Worm (Caenorhabditis elegans) whole organism, early embryonic: ENCODE data around the gene appg-2.

ENCODE experiments used
- B0310.2 ChIP-seq: sonication (generic microtip); optimal IDR thresholded peaks from 2 replicates; lab custom pipeline; 2016; ENCODE audit warnings: mild to moderate bottlenecking, missing genetic modification characterization, missing compliant biosample characterization
- F13C5.2 ChIP-seq: sonication (generic microtip); optimal IDR thresholded peaks from 2 replicates; lab custom pipeline; 2017; ENCODE audit warnings: mild to moderate bottlenecking, missing genetic modification characterization, inconsistent platforms, missing compliant biosample characterization
- aly-1 ChIP-seq: sonication (generic microtip); optimal IDR thresholded peaks from 2 replicates; lab custom pipeline; 2016; ENCODE audit warnings: missing genetic modification characterization, missing compliant biosample characterization
- ama-1 ChIP-seq: fragments of 150-350 bp; optimal IDR thresholded peaks from 2 replicates; lab custom pipeline; 2014
- ceh-13 ChIP-seq: fragments of 200-800 bp; sonication (Bioruptor generic); optimal IDR thresholded peaks from 2 replicates; lab custom pipeline; 2018; ENCODE audit warnings: mild to moderate bottlenecking, missing genetic modification characterization, missing compliant biosample characterization
- ceh-36 ChIP-seq: sonication (generic microtip); optimal IDR thresholded peaks from 2 replicates; lab custom pipeline; 2016; ENCODE audit warnings: missing genetic modification characterization, inconsistent platforms, missing compliant biosample characterization
- ets-7 ChIP-seq: sonication (generic microtip); optimal IDR thresholded peaks from 2 replicates; lab custom pipeline; 2016; ENCODE audit warnings: missing genotype, missing genetic modification characterization, missing compliant biosample characterization
- flt-1 ChIP-seq: fragments of 200-800 bp; sonication (Bioruptor generic); IDR thresholded peaks from 2 replicates; pipeline ENCODE4 v1.3.6; 2022; ENCODE audit warnings: missing genetic modification characterization, missing compliant biosample characterization
- hmbx-1 ChIP-seq: sonication (generic microtip); optimal IDR thresholded peaks from 2 replicates; lab custom pipeline; 2016; ENCODE audit warnings: mild to moderate bottlenecking, missing genetic modification characterization, missing compliant biosample characterization
- hmg-4 ChIP-seq: fragments of 200-800 bp; sonication (Bioruptor generic); optimal IDR thresholded peaks from 2 replicates; lab custom pipeline; 2018; ENCODE audit warnings: mild to moderate bottlenecking, missing genetic modification characterization, missing compliant biosample characterization
- hnd-1 ChIP-seq: sonication (generic microtip); optimal IDR thresholded peaks from 2 replicates; lab custom pipeline; 2016; ENCODE audit warnings: missing genetic modification characterization, missing compliant biosample characterization
- pes-1 ChIP-seq: fragments of 200-800 bp; sonication (Bioruptor generic); IDR thresholded peaks from 2 replicates; pipeline ENCODE4 v1.3.6; 2022; ENCODE audit warnings: missing genetic modification reagents, missing genetic modification characterization, missing compliant biosample characterization
- scrt-1 ChIP-seq: fragments of 200-800 bp; sonication (Bioruptor generic); IDR thresholded peaks from 2 replicates; pipeline ENCODE4 v1.3.6; 2022; ENCODE audit warnings: missing genetic modification characterization, missing compliant biosample characterization
- sea-1 ChIP-seq: fragments of 200-800 bp; sonication (Bioruptor generic); conservative IDR thresholded peaks from 2 replicates; pipeline ENCODE4 v1.3.6; 2022; ENCODE audit warnings: missing genetic modification characterization, missing compliant biosample characterization
- tbx-11 ChIP-seq: fragments of 200-800 bp; sonication (Bioruptor generic); IDR thresholded peaks from 2 replicates; pipeline ENCODE4 v1.3.6; 2022; ENCODE audit warnings: missing genetic modification characterization, missing compliant biosample characterization
- tbx-37 ChIP-seq: fragments of 200-800 bp; sonication (Bioruptor generic); conservative IDR thresholded peaks from 2 replicates; pipeline ENCODE4 v1.3.6; 2022; ENCODE audit warnings: missing genetic modification reagents, missing genetic modification characterization, missing compliant biosample characterization
- tra-4 ChIP-seq: sonication (generic microtip); optimal IDR thresholded peaks from 2 replicates; lab custom pipeline; 2017; ENCODE audit warnings: missing genetic modification characterization, missing compliant biosample characterization

appg-2 gene

DNA sequence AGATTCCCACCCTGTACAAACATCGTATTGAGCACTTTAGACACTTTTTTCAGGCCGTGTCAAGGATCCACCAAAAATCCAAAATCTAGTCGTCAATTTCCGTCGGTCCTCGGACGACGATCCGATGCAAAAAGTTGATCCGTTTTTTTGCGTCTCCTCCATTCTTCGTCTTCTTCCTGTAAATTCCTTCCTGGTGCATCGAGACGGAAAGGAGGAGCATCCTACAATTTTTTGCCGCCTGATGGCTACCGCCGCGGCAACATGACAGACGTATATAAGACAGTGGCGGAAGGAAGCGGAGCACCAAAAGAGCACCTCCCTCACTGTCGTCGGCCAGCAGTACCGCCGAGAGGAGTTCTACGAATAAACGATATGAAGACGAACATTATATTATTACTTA, at the start of gene appg-2:
Gene appg-2, plus strand, starts transcription at position 301 of the 400 bp plus-strand sequence.
- TF ChIP-seq pes-1 (GFP tag; lab: Robert Waterston, UW): no peak
- TF ChIP-seq hmbx-1 (tag; lab: Kevin White, UChicago): no peak
- TF ChIP-seq ceh-13 (GFP tag; lab: Kevin White, UChicago): no peak
- no peak for TF ChIP-seq F13C5.2 (tag; lab: Kevin White, UChicago)
- no peak for TF ChIP-seq B0310.2 (tag; lab: Kevin White, UChicago)
- no peak for TF ChIP-seq tbx-11 (GFP tag; lab: Robert Waterston, UW)
- no peak for TF ChIP-seq hnd-1 (tag; lab: Kevin White, UChicago)
- TF ChIP-seq ets-7: no peak
- no peak for TF ChIP-seq tra-4 (tag; lab: Kevin White, UChicago)
- TF ChIP-seq tbx-37 (GFP tag; lab: Robert Waterston, UW): no peak
- TF ChIP-seq ama-1 (lab: Kevin White, UChicago): no peak
- TF ChIP-seq aly-1 (tag; lab: Kevin White, UChicago): no peak
- no peak for TF ChIP-seq scrt-1 (GFP tag; lab: Robert Waterston, UW)
- TF ChIP-seq hmg-4: no peak

DNA sequence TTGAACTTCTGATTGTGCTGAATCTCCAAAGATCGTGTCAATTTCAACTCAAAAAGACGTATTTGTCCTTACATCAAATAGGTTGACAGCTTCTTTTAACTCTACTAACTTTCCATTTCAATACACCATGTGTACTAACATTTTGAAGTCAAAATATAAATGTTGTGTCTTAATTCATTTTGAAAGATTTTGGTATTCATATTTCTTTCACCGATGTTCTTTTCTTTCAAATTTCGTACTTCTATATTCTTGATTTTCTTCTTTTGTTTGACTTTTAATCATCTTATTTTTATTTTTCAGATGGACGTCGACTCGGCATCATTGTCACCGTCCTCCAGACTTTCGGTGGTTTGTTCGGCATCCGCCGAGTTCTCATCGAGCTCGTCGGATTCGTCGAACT, 49.2 kb upstream of the appg-2 start, which contains the start of gene atf-2:
Gene atf-2, plus strand, starts transcription at position 301 of the 400 bp plus-strand sequence.
- TF ChIP-seq ama-1 (lab: Kevin White, UChicago) (no peak), B0310.2 (tag; lab: Kevin White, UChicago) (no peak), pes-1 (GFP tag; lab: Robert Waterston, UW) (no peak), sea-1 (GFP tag; lab: Robert Waterston, UW) (no peak), hnd-1 (tag; lab: Kevin White, UChicago) (no peak), flt-1 (GFP tag; lab: Robert Waterston, UW) (no peak), ceh-36 (tag; lab: Kevin White, UChicago) (no peak), aly-1 (tag; lab: Kevin White, UChicago) (no peak), tbx-11 (GFP tag; lab: Robert Waterston, UW) (no peak), scrt-1 (GFP tag; lab: Robert Waterston, UW) (no peak), tbx-37 (GFP tag; lab: Robert Waterston, UW) (no peak), hmbx-1 (tag; lab: Kevin White, UChicago) (no peak), hmg-4 (no peak), F13C5.2 (tag; lab: Kevin White, UChicago) (no peak), tra-4 (tag; lab: Kevin White, UChicago) (no peak), ets-7 (no peak), ceh-13 (GFP tag; lab: Kevin White, UChicago) (no peak)

DNA sequence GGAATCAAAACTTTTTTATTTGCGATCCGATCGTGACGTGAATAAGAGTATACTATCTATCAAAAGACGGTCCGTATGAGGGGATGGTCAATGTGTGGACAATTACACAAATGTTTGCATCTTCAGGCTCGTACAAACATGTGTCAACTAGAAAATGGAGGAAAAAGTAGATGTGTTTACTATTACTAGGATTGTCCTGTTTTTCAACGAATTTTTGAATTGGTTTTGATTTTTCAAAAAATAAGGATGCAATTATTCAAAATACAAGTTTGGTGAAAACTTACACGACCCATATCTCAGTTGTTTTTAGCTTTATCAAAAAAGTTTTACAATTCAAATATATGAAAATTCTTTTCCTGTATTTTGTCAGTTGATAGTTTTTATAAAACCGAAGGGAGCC, 45.7 kb upstream of the appg-2 start, which contains the start of gene K08F8.7:
Gene K08F8.7, minus strand, starts transcription at position 101 of the 400 bp plus-strand sequence.
- TF ChIP-seq tbx-11 (GFP tag; lab: Robert Waterston, UW) (no peak), sea-1 (GFP tag; lab: Robert Waterston, UW) (no peak), hmg-4 (no peak), pes-1 (GFP tag; lab: Robert Waterston, UW) (no peak), aly-1 (tag; lab: Kevin White, UChicago) (no peak), B0310.2 (tag; lab: Kevin White, UChicago) (no peak), flt-1 (GFP tag; lab: Robert Waterston, UW) (no peak), tbx-37 (GFP tag; lab: Robert Waterston, UW) (no peak), ceh-13 (GFP tag; lab: Kevin White, UChicago) (no peak), ets-7 (no peak), ama-1 (lab: Kevin White, UChicago) (no peak)

DNA sequence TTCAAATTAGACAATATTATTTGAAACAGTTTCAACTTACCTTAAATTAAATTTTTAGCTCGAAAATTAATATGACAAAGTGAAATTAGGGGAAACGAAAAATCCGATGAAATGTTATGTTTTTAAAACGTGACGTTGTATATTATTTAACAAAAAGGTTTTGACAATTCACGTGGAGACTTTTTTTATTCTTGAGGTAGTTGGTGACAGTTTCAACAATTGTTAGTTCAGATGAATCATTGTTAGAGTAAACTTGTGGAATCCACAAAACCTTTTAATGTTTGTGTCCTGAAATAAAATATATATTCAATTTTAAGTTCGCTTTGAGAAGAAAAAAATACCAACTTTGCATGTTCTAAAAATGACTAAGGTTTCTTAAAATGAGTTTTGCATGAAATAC, 41.4 kb upstream of the appg-2 start, which contains the start of gene fut-1:
Gene fut-1, minus strand, starts transcription at position 101 of the 400 bp plus-strand sequence.
- no peak for TF ChIP-seq flt-1 (GFP tag; lab: Robert Waterston, UW)

- TF ChIP-seq ama-1 (lab: Kevin White, UChicago) (no peak), aly-1 (tag; lab: Kevin White, UChicago) (no peak), sea-1 (GFP tag; lab: Robert Waterston, UW) (no peak), tbx-11 (GFP tag; lab: Robert Waterston, UW) (no peak), scrt-1 (GFP tag; lab: Robert Waterston, UW) (no peak), ceh-36 (tag; lab: Kevin White, UChicago) (no peak), hmg-4 (no peak), pes-1 (GFP tag; lab: Robert Waterston, UW) (no peak)
These were observed 39.2 kb upstream of the appg-2 start for ce11 chrII:8761739-8762138.

ce11 chrII:8763367-8763766, 37.6 kb upstream of the appg-2 start:
- no peak for TF ChIP-seq ama-1 (lab: Kevin White, UChicago)
- TF ChIP-seq ceh-13 (GFP tag; lab: Kevin White, UChicago): no peak
- TF ChIP-seq hnd-1 (tag; lab: Kevin White, UChicago): no peak
- TF ChIP-seq hmg-4: no peak
- TF ChIP-seq hmbx-1 (tag; lab: Kevin White, UChicago): no peak
- TF ChIP-seq B0310.2 (tag; lab: Kevin White, UChicago): no peak
- TF ChIP-seq ets-7: no peak

DNA sequence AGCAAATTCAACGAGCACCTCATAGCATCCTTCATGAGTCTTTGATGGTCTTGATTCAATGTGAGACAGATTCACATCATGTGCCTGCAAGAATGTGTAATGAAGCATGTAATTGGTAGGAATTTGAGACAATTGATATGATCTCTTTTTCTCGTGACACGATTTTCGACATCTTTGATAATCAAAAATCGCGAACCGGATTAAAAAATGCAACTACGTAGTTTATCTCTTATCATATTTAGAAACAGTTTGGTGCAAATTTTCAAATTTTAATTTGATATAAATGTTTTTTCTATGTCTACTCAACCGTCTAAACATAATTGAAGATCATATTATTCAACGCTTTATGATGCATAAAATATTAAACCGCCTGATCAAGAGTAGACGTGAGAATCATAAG, 36.6 kb upstream of the appg-2 start:
- TF ChIP-seq sea-1 (GFP tag; lab: Robert Waterston, UW) (no peak), F13C5.2 (tag; lab: Kevin White, UChicago) (no peak), hmg-4 (no peak), ceh-36 (tag; lab: Kevin White, UChicago) (no peak), ets-7 (no peak), tra-4 (tag; lab: Kevin White, UChicago) (no peak), ama-1 (lab: Kevin White, UChicago) (no peak), tbx-11 (GFP tag; lab: Robert Waterston, UW) (no peak), B0310.2 (tag; lab: Kevin White, UChicago) (no peak), hmbx-1 (tag; lab: Kevin White, UChicago) (no peak), aly-1 (tag; lab: Kevin White, UChicago) (no peak), ceh-13 (GFP tag; lab: Kevin White, UChicago) (no peak), pes-1 (GFP tag; lab: Robert Waterston, UW) (no peak), hnd-1 (tag; lab: Kevin White, UChicago) (no peak), tbx-37 (GFP tag; lab: Robert Waterston, UW) (no peak), scrt-1 (GFP tag; lab: Robert Waterston, UW) (no peak), flt-1 (GFP tag; lab: Robert Waterston, UW) (no peak)
